Worm (Caenorhabditis elegans) whole organism, mixed stage, embryonic: ENCODE measurements around the gene F26A1.19.

Experiments
- M03D4.4 ChIP-seq: sonication (generic microtip); optimal IDR thresholded peaks from 2 replicates; lab custom pipeline; 2017; ENCODE audit warnings: mild to moderate bottlenecking, missing genetic modification characterization, missing compliant biosample characterization
- bed-3 ChIP-seq: fragments of 200-800 bp; sonication (Bioruptor generic); optimal IDR thresholded peaks from 3 replicates; lab custom pipeline; 2018; ENCODE audit warnings: mild to moderate bottlenecking, missing genetic modification characterization, moderate library complexity, missing compliant biosample characterization
- blmp-1 ChIP-seq: fragments of 150-350 bp; optimal IDR thresholded peaks from 2 replicates; lab custom pipeline; 2014; ENCODE audit warnings: missing biosample characterization, missing genetic modification characterization
- ceh-39 ChIP-seq: fragments of 150-350 bp; optimal IDR thresholded peaks from 2 replicates; lab custom pipeline; 2014; ENCODE audit warnings: missing biosample characterization, missing genetic modification characterization
- ceh-43 ChIP-seq: fragments of 200-800 bp; sonication (Bioruptor generic); optimal IDR thresholded peaks from 2 replicates; lab custom pipeline; 2018; ENCODE audit warnings: mild to moderate bottlenecking, missing genetic modification characterization, moderate library complexity, missing compliant biosample characterization
- ceh-83 ChIP-seq: fragments of 200-800 bp; sonication (Bioruptor generic); optimal IDR thresholded peaks from 2 replicates; lab custom pipeline; 2018; ENCODE audit warnings: mild to moderate bottlenecking, missing genetic modification characterization, missing compliant biosample characterization
- ces-1 ChIP-seq: fragments of 150-350 bp; optimal IDR thresholded peaks from 2 replicates; lab custom pipeline; 2014; ENCODE audit warnings: missing biosample characterization, missing genetic modification reagents, missing genetic modification characterization
- cnd-1 ChIP-seq: fragments of 200-800 bp; sonication (Bioruptor generic); optimal IDR thresholded peaks from 2 replicates; lab custom pipeline; 2018; ENCODE audit warnings: mild to moderate bottlenecking, missing genetic modification characterization, missing compliant biosample characterization
- drap-1 ChIP-seq: fragments of 200-800 bp; sonication (Bioruptor generic); optimal IDR thresholded peaks from 3 replicates; lab custom pipeline; 2018; ENCODE audit warnings: mild to moderate bottlenecking, missing genetic modification characterization, missing compliant biosample characterization
- elt-3 ChIP-seq: fragments of 150-350 bp; optimal IDR thresholded peaks from 2 replicates; lab custom pipeline; 2014; ENCODE audit warnings: missing biosample characterization, missing genetic modification characterization
- flh-1 ChIP-seq: fragments of 200-800 bp; sonication (Bioruptor generic); optimal IDR thresholded peaks from 2 replicates; lab custom pipeline; 2018; ENCODE audit warnings: mild to moderate bottlenecking, missing genetic modification characterization, moderate library complexity, missing compliant biosample characterization
- ham-2 ChIP-seq: fragments of 200-800 bp; sonication (Bioruptor generic); optimal IDR thresholded peaks from 2 replicates; lab custom pipeline; 2018; ENCODE audit warnings: mild to moderate bottlenecking, missing genetic modification characterization, missing compliant biosample characterization
- hlh-1 ChIP-seq: fragments of 150-350 bp; optimal IDR thresholded peaks from 2 replicates; lab custom pipeline; 2014; ENCODE audit warnings: missing biosample characterization, missing genetic modification reagents, missing genetic modification characterization
- lin-13 ChIP-seq: fragments of 150-350 bp; optimal IDR thresholded peaks from 2 replicates; lab custom pipeline; 2014; ENCODE audit warnings: missing biosample characterization, missing genetic modification characterization
- lin-32 ChIP-seq: fragments of 200-800 bp; sonication (Bioruptor generic); optimal IDR thresholded peaks from 2 replicates; lab custom pipeline; 2018; ENCODE audit warnings: mild to moderate bottlenecking, missing genetic modification characterization, missing compliant biosample characterization
- lsy-2 ChIP-seq: fragments of 150-350 bp; optimal IDR thresholded peaks from 2 replicates; lab custom pipeline; 2014; ENCODE audit warnings: missing biosample characterization, missing genetic modification characterization
- mab-5 ChIP-seq: fragments of 150-350 bp; optimal IDR thresholded peaks from 2 replicates; lab custom pipeline; 2014; ENCODE audit warnings: missing biosample characterization, missing genetic modification characterization
- mep-1 ChIP-seq: fragments of 150-350 bp; optimal IDR thresholded peaks from 2 replicates; lab custom pipeline; 2017; ENCODE audit warnings: missing biosample characterization, missing genetic modification reagents, missing genetic modification characterization, inconsistent platforms
- mls-2 ChIP-seq: sonication (generic microtip); optimal IDR thresholded peaks from 2 replicates; lab custom pipeline; 2016; ENCODE audit warnings: mild to moderate bottlenecking, missing genetic modification characterization, moderate library complexity, missing compliant biosample characterization
- nhr-12 ChIP-seq: fragments of 150-350 bp; optimal IDR thresholded peaks from 2 replicates; lab custom pipeline; 2014; ENCODE audit warnings: missing biosample characterization, missing genetic modification characterization
- nhr-2 ChIP-seq: fragments of 150-350 bp; optimal IDR thresholded peaks from 2 replicates; lab custom pipeline; 2014; ENCODE audit warnings: missing biosample characterization, missing genetic modification characterization
- nhr-237 ChIP-seq: fragments of 150-350 bp; optimal IDR thresholded peaks from 2 replicates; lab custom pipeline; 2014; ENCODE audit warnings: missing biosample characterization, missing genetic modification characterization
- nhr-28 ChIP-seq: fragments of 150-350 bp; optimal IDR thresholded peaks from 2 replicates; lab custom pipeline; 2014; ENCODE audit warnings: missing biosample characterization, missing genetic modification characterization
- nhr-76 ChIP-seq: sonication (generic microtip); optimal IDR thresholded peaks from 2 replicates; lab custom pipeline; 2017; ENCODE audit warnings: missing biosample characterization, missing genetic modification characterization
- pha-4 ChIP-seq: fragments of 150-350 bp; optimal IDR thresholded peaks from 2 replicates; lab custom pipeline; 2018; ENCODE audit warnings: missing biosample characterization, missing genetic modification reagents, missing genetic modification characterization
- sem-2 ChIP-seq: fragments of 200-800 bp; sonication (Bioruptor generic); optimal IDR thresholded peaks from 2 replicates; lab custom pipeline; 2018; ENCODE audit warnings: mild to moderate bottlenecking, missing genetic modification characterization, missing compliant biosample characterization
- snpc-4 ChIP-seq: fragments of 150-350 bp; optimal IDR thresholded peaks from 2 replicates; lab custom pipeline; 2014; ENCODE audit warnings: missing biosample characterization, missing genetic modification characterization
- sptf-1 ChIP-seq: sonication (generic microtip); optimal IDR thresholded peaks from 2 replicates; lab custom pipeline; 2017; ENCODE audit warnings: mild to moderate bottlenecking, missing genetic modification characterization, moderate library complexity, missing compliant biosample characterization
- tbx-8 ChIP-seq: fragments of 200-800 bp; sonication (Bioruptor generic); optimal IDR thresholded peaks from 2 replicates; lab custom pipeline; 2018; ENCODE audit warnings: mild to moderate bottlenecking, missing genetic modification characterization, moderate library complexity, missing compliant biosample characterization
- unc-120 ChIP-seq: sonication (generic microtip); optimal IDR thresholded peaks from 2 replicates; lab custom pipeline; 2017; ENCODE audit warnings: missing genetic modification characterization, missing compliant biosample characterization; ENCODE audit not compliant: poor library complexity, severe bottlenecking
- unc-39 ChIP-seq: fragments of 150-350 bp; optimal IDR thresholded peaks from 2 replicates; lab custom pipeline; 2014; ENCODE audit warnings: missing biosample characterization, missing genetic modification characterization
- zip-8 ChIP-seq: fragments of 150-350 bp; optimal IDR thresholded peaks from 2 replicates; lab custom pipeline; 2014; ENCODE audit warnings: missing biosample characterization, missing genetic modification characterization
- ztf-11 ChIP-seq: fragments of 150-350 bp; optimal IDR thresholded peaks from 2 replicates; lab custom pipeline; 2014; ENCODE audit warnings: missing biosample characterization, missing genetic modification characterization

The F26A1.19 gene

ce11 chrIII:4837429-4837828 is at the start of gene F26A1.19, which contains the start of gene acbp-7:
Gene F26A1.19, plus strand, starts transcription at chrIII:4837731.
Gene acbp-7, plus strand, starts transcription at chrIII:4837729.
- TF ChIP-seq unc-39 (tag; lab: Kevin White, UChicago) (no peak), sem-2 (GFP tag; lab: Kevin White, UChicago) (no peak), ces-1 (no peak), snpc-4 (tag; lab: Kevin White, UChicago) (no peak), nhr-2 (no peak), tbx-8 (GFP tag; lab: Kevin White, UChicago) (no peak), ceh-83 (GFP tag; lab: Kevin White, UChicago) (no peak), mls-2 (tag; lab: Kevin White, UChicago) (no peak), mep-1 (tag; lab: Kevin White, UChicago) (no peak), blmp-1 (tag; lab: Kevin White, UChicago) (no peak), hlh-1 (tag; lab: Kevin White, UChicago) (no peak), bed-3 (GFP tag; lab: Kevin White, UChicago) (no peak), sptf-1 (tag; lab: Kevin White, UChicago) (no peak), lsy-2 (tag; lab: Kevin White, UChicago) (no peak), pha-4 (tag; lab: Kevin White, UChicago) (no peak), flh-1 (GFP tag; lab: Kevin White, UChicago) (no peak), cnd-1 (tag; lab: Kevin White, UChicago) (no peak)

ce11 chrIII:4792560-4793136 is 44.9 kb upstream of the F26A1.19 start, which contains the start of gene mip-1:
Gene mip-1, plus strand, starts transcription at chrIII:4793086.
- TF ChIP-seq flh-1 (GFP tag; lab: Kevin White, UChicago): no peak
- TF ChIP-seq zip-8: no peak
- TF ChIP-seq ztf-11 (tag; lab: Kevin White, UChicago): no peak
- TF ChIP-seq ceh-43: no peak
- no peak for TF ChIP-seq unc-120
- TF ChIP-seq nhr-12 (tag; lab: Kevin White, UChicago): no peak
- no peak for TF ChIP-seq blmp-1 (tag; lab: Kevin White, UChicago)
- no peak for TF ChIP-seq ceh-83 (GFP tag; lab: Kevin White, UChicago)
- TF ChIP-seq lin-13 (tag; lab: Kevin White, UChicago): no peak
- no peak for TF ChIP-seq M03D4.4 (tag; lab: Kevin White, UChicago)
- no peak for TF ChIP-seq snpc-4 (tag; lab: Kevin White, UChicago)
- TF ChIP-seq ceh-39 (tag; lab: Kevin White, UChicago): no peak

- TF ChIP-seq nhr-12 (tag; lab: Kevin White, UChicago) (no peak), lsy-2 (tag; lab: Kevin White, UChicago) (peak; percentile 14), mab-5 (no peak), mep-1 (tag; lab: Kevin White, UChicago) (peak; percentile 42), drap-1 (GFP tag; lab: Kevin White, UChicago) (no peak), ces-1 (no peak), elt-3 (tag; lab: Kevin White, UChicago) (no peak), ceh-43 (no peak), nhr-28 (tag; lab: Kevin White, UChicago) (no peak), bed-3 (GFP tag; lab: Kevin White, UChicago) (no peak), lin-32 (GFP tag; lab: Kevin White, UChicago) (no peak), cnd-1 (tag; lab: Kevin White, UChicago) (no peak), ceh-39 (tag; lab: Kevin White, UChicago) (peak; percentile 69), nhr-237 (tag; lab: Kevin White, UChicago) (peak; percentile 68), sem-2 (GFP tag; lab: Kevin White, UChicago) (no peak), pha-4 (tag; lab: Kevin White, UChicago) (peak; percentile 68), unc-120 (no peak), mls-2 (tag; lab: Kevin White, UChicago) (no peak), ztf-11 (tag; lab: Kevin White, UChicago) (no peak), tbx-8 (GFP tag; lab: Kevin White, UChicago) (no peak), sptf-1 (tag; lab: Kevin White, UChicago) (no peak), unc-39 (tag; lab: Kevin White, UChicago) (no peak), M03D4.4 (tag; lab: Kevin White, UChicago) (no peak), hlh-1 (tag; lab: Kevin White, UChicago) (peak; percentile 16), zip-8 (no peak), ceh-83 (GFP tag; lab: Kevin White, UChicago) (no peak), nhr-2 (peak; percentile 31)
Observed at ce11 chrIII:4796039-4796438, 41.5 kb upstream of the F26A1.19 start.

ce11 chrIII:4796536-4796935 is 41.0 kb upstream of the F26A1.19 start, which contains the start of gene tag-325:
Gene tag-325, plus strand, starts transcription at chrIII:4796836.
- TF ChIP-seq ztf-11 (tag; lab: Kevin White, UChicago) (no peak), lin-32 (GFP tag; lab: Kevin White, UChicago) (no peak), ces-1 (no peak), unc-39 (tag; lab: Kevin White, UChicago) (no peak), nhr-76 (tag; lab: Kevin White, UChicago) (no peak), ceh-39 (tag; lab: Kevin White, UChicago) (no peak), mls-2 (tag; lab: Kevin White, UChicago) (no peak), ham-2 (GFP tag; lab: Kevin White, UChicago) (no peak), flh-1 (GFP tag; lab: Kevin White, UChicago) (no peak), ceh-43 (no peak), blmp-1 (tag; lab: Kevin White, UChicago) (no peak), hlh-1 (tag; lab: Kevin White, UChicago) (no peak), nhr-2 (no peak)
- TF ChIP-seq, all 35 proteins: peak for 0
